Fruit fly (Drosophila melanogaster) whole organism, embryonic: ENCODE measurements around the gene pigs.

Experiments used
- CG10209 ChIP-seq: fragments of 200-800 bp; sonication (Bioruptor generic); optimal IDR thresholded peaks from 3 replicates; lab custom pipeline; 2017; ENCODE audit warnings: missing biosample characterization, mild to moderate bottlenecking, missing genetic modification characterization, missing genetic modification reagents
- CG11696 ChIP-seq: fragments of 200-800 bp; sonication (Bioruptor generic); IDR thresholded peaks from 2 replicates; pipeline ENCODE4 v1.3.6; 2022; ENCODE audit warnings: missing biosample characterization, missing genetic modification characterization
- CG11723 ChIP-seq: fragments of 200-800 bp; sonication (Bioruptor generic); optimal IDR thresholded peaks from 2 replicates; lab custom pipeline; 2017; ENCODE audit warnings: missing biosample characterization, mild to moderate bottlenecking, missing genetic modification characterization
- CG12071 ChIP-seq: fragments of 200-800 bp; sonication (Bioruptor generic); optimal IDR thresholded peaks from 3 replicates; lab custom pipeline; 2018; ENCODE audit warnings: missing biosample characterization, mild to moderate bottlenecking, missing genetic modification characterization
- CG12942 ChIP-seq: fragments of 200-800 bp; sonication (Bioruptor generic); optimal IDR thresholded peaks from 3 replicates; lab custom pipeline; 2016; ENCODE audit warnings: missing biosample characterization, missing genetic modification characterization
- CG15073 ChIP-seq: fragments of 200-800 bp; sonication (Bioruptor generic); optimal IDR thresholded peaks from 2 replicates; lab custom pipeline; 2016; ENCODE audit warnings: missing biosample characterization, missing genetic modification characterization
- CG17612 ChIP-seq: fragments of 200-800 bp; sonication (Bioruptor generic); IDR thresholded peaks from 2 replicates; pipeline ENCODE4 v1.3.6; 2022; ENCODE audit warnings: missing biosample characterization, missing genetic modification characterization
- CG17912 ChIP-seq: fragments of 200-800 bp; sonication (Bioruptor generic); optimal IDR thresholded peaks from 2 replicates; lab custom pipeline; 2018; ENCODE audit warnings: missing biosample characterization, mild to moderate bottlenecking, missing genetic modification characterization
- CG18476 ChIP-seq: fragments of 200-800 bp; sonication (Bioruptor generic); optimal IDR thresholded peaks from 2 replicates; lab custom pipeline; 2016; ENCODE audit warnings: missing biosample characterization, mild to moderate bottlenecking, missing genetic modification characterization
- CG31441 ChIP-seq: fragments of 200-800 bp; sonication (Bioruptor generic); IDR thresholded peaks from 2 replicates; pipeline ENCODE4 v1.3.6; 2022; ENCODE audit warnings: missing biosample characterization, missing genetic modification characterization
- CG5245 ChIP-seq: fragments of 200-800 bp; sonication (Bioruptor generic); optimal IDR thresholded peaks from 3 replicates; lab custom pipeline; 2016; ENCODE audit warnings: missing biosample characterization, missing genetic modification characterization
- CG6175 ChIP-seq: fragments of 200-800 bp; sonication (Bioruptor generic); IDR thresholded peaks from 3 replicates; pipeline ENCODE4 v1.3.6; 2022; ENCODE audit warnings: missing biosample characterization, missing genetic modification characterization
- CG6791 ChIP-seq: fragments of 200-800 bp; sonication (Bioruptor generic); IDR thresholded peaks from 3 replicates; pipeline ENCODE4 v1.3.6; 2022; ENCODE audit warnings: missing biosample characterization, missing genetic modification characterization; ENCODE audit not compliant: partially characterized antibody
- CG6854 ChIP-seq: fragments of 200-800 bp; sonication (Bioruptor generic); optimal IDR thresholded peaks from 3 replicates; lab custom pipeline; 2017; ENCODE audit warnings: missing biosample characterization, mild to moderate bottlenecking, missing genetic modification characterization
- CG7839 ChIP-seq: fragments of 200-800 bp; sonication (Bioruptor generic); optimal IDR thresholded peaks from 3 replicates; lab custom pipeline; 2018; ENCODE audit warnings: missing biosample characterization, mild to moderate bottlenecking, missing genetic modification characterization, moderate library complexity
- CG7928 ChIP-seq: fragments of 200-800 bp; sonication (Bioruptor generic); optimal IDR thresholded peaks from 2 replicates; lab custom pipeline; 2017; ENCODE audit warnings: missing biosample characterization, mild to moderate bottlenecking, missing genetic modification characterization
- CG7987 ChIP-seq: fragments of 200-800 bp; sonication (Bioruptor generic); optimal IDR thresholded peaks from 2 replicates; lab custom pipeline; 2018; ENCODE audit warnings: missing biosample characterization, mild to moderate bottlenecking, missing genetic modification characterization, moderate library complexity
- CG8478 ChIP-seq: fragments of >200 bp; optimal IDR thresholded peaks from 2 replicates; lab custom pipeline; 2018
- CG9609 ChIP-seq: fragments of 200-800 bp; sonication (Bioruptor generic); optimal IDR thresholded peaks from 3 replicates; lab custom pipeline; 2016; ENCODE audit warnings: missing biosample characterization, missing genetic modification characterization
- Dll ChIP-seq: fragments of 200-800 bp; sonication (Bioruptor generic); IDR thresholded peaks from 4 replicates; pipeline ENCODE4 v1.3.6; 2022; ENCODE audit warnings: missing biosample characterization, missing genetic modification characterization; ENCODE audit not compliant: partially characterized antibody
- Doc3 ChIP-seq: fragments of 200-800 bp; sonication (Bioruptor generic); IDR thresholded peaks from 3 replicates; pipeline ENCODE4 v1.3.6; 2022; ENCODE audit warnings: missing biosample characterization, missing genetic modification characterization; ENCODE audit not compliant: partially characterized antibody
- E2f1 ChIP-seq: fragments of 200-800 bp; sonication (Bioruptor generic); IDR thresholded peaks from 2 replicates; pipeline ENCODE4 v1.3.6; 2022; ENCODE audit warnings: missing biosample characterization, missing genetic modification characterization
- HLH3B ChIP-seq: fragments of 200-800 bp; sonication (Bioruptor generic); IDR thresholded peaks from 2 replicates; pipeline ENCODE4 v1.3.6; 2022; ENCODE audit warnings: missing biosample characterization, missing genetic modification characterization
- Jarid2 ChIP-seq: fragments of 200-800 bp; sonication (Bioruptor generic); optimal IDR thresholded peaks from 3 replicates; lab custom pipeline; 2017; ENCODE audit warnings: mild to moderate bottlenecking, missing biosample characterization, missing genetic modification reagents, missing genetic modification characterization
- Med ChIP-seq: fragments of 200-800 bp; sonication (Bioruptor generic); peaks from one replicate; lab custom pipeline; 2016; ENCODE audit warnings: missing biosample characterization, missing genetic modification characterization, mild to moderate bottlenecking, inconsistent platforms, moderate library complexity
- Poxn ChIP-seq: fragments of 200-800 bp; sonication (Bioruptor generic); IDR thresholded peaks from 2 replicates; pipeline ENCODE4 v1.3.6; 2022; ENCODE audit warnings: missing biosample characterization, missing genetic modification characterization
- Ptx1 ChIP-seq: fragments of 200-800 bp; sonication (Bioruptor generic); IDR thresholded peaks from 2 replicates; pipeline ENCODE4 v1.3.6; 2022; ENCODE audit warnings: missing biosample characterization, missing genetic modification characterization
- Sox100B ChIP-seq: fragments of 200-800 bp; sonication (Bioruptor generic); optimal IDR thresholded peaks from 3 replicates; lab custom pipeline; 2018; ENCODE audit warnings: missing biosample characterization, mild to moderate bottlenecking, missing genetic modification characterization
- Taf1 ChIP-seq: fragments of 200-800 bp; sonication (Bioruptor generic); IDR thresholded peaks from 2 replicates; pipeline ENCODE4 v1.3.6; 2022; ENCODE audit warnings: missing biosample characterization, missing genetic modification characterization
- Tbp ChIP-seq: fragments of >200 bp; optimal IDR thresholded peaks from 2 replicates; lab custom pipeline; 2018; ENCODE audit warnings: missing biosample characterization, missing genetic modification characterization
- Vsx1 ChIP-seq: fragments of 200-800 bp; sonication (Bioruptor generic); optimal IDR thresholded peaks from 2 replicates; lab custom pipeline; 2017; ENCODE audit warnings: missing biosample characterization, mild to moderate bottlenecking, missing genetic modification characterization, missing genetic modification reagents
- Xbp1 ChIP-seq: fragments of 200-800 bp; sonication (Bioruptor generic); optimal IDR thresholded peaks from 3 replicates; lab custom pipeline; 2016; ENCODE audit warnings: missing biosample characterization, mild to moderate bottlenecking, missing genetic modification characterization
- ab ChIP-seq: fragments of 200-800 bp; sonication (Bioruptor generic); optimal IDR thresholded peaks from 2 replicates; lab custom pipeline; 2016; ENCODE audit warnings: missing biosample characterization, missing genetic modification characterization
- abd-A ChIP-seq: fragments of 200-800 bp; sonication (Bioruptor generic); optimal IDR thresholded peaks from 3 replicates; lab custom pipeline; 2019; ENCODE audit warnings: missing biosample characterization, mild to moderate bottlenecking, missing genetic modification characterization, moderate library complexity
- chif ChIP-seq, 2 experiments: fragments of 200-800 bp; sonication (Bioruptor generic); optimal IDR thresholded peaks; 3 replicates each; lab custom pipeline; 2016; ENCODE audit warnings: missing biosample characterization in 2 of 2, missing genetic modification characterization in 2 of 2
- ci ChIP-seq: fragments of 200-800 bp; sonication (Bioruptor generic); IDR thresholded peaks from 3 replicates; pipeline ENCODE4 v1.3.6; 2022; ENCODE audit warnings: missing biosample characterization, missing genetic modification characterization
- fru ChIP-seq: fragments of >200 bp; optimal IDR thresholded peaks from 2 replicates; lab custom pipeline; 2017
- gcm2 ChIP-seq: fragments of 200-800 bp; sonication (Bioruptor generic); optimal IDR thresholded peaks from 2 replicates; lab custom pipeline; 2016; ENCODE audit warnings: missing biosample characterization, missing genetic modification characterization
- ind ChIP-seq: fragments of 200-800 bp; sonication (Bioruptor generic); optimal IDR thresholded peaks from 3 replicates; lab custom pipeline; 2016; ENCODE audit warnings: missing biosample characterization, missing genetic modification characterization
- kay ChIP-seq: fragments of 200-800 bp; sonication (Bioruptor generic); optimal IDR thresholded peaks from 2 replicates; lab custom pipeline; 2016; ENCODE audit warnings: missing biosample characterization, missing genetic modification characterization
- lab ChIP-seq: fragments of 200-800 bp; sonication (Bioruptor generic); optimal IDR thresholded peaks from 3 replicates; lab custom pipeline; 2017; ENCODE audit warnings: missing biosample characterization, missing genetic modification characterization, mild to moderate bottlenecking, moderate library complexity, missing genetic modification reagents
- otp ChIP-seq: fragments of 200-800 bp; sonication (Bioruptor generic); IDR thresholded peaks from 3 replicates; pipeline ENCODE4, ENCODE4 v1.3.6; 2022; ENCODE audit warnings: missing biosample characterization, missing genetic modification characterization
- pfk ChIP-seq: fragments of 200-800 bp; sonication (Bioruptor generic); optimal IDR thresholded peaks from 2 replicates; lab custom pipeline; 2018; ENCODE audit warnings: missing biosample characterization, mild to moderate bottlenecking, missing genetic modification characterization, moderate library complexity
- pzg ChIP-seq: fragments of 200-800 bp; sonication (Bioruptor generic); optimal IDR thresholded peaks from 3 replicates; lab custom pipeline; 2018; ENCODE audit warnings: missing biosample characterization, mild to moderate bottlenecking, missing genetic modification characterization, moderate library complexity
- run ChIP-seq: fragments of 200-800 bp; sonication (Bioruptor generic); optimal IDR thresholded peaks from 3 replicates; lab custom pipeline; 2018; ENCODE audit warnings: missing biosample characterization, mild to moderate bottlenecking, missing genetic modification characterization
- sc ChIP-seq, 3 experiments: fragments of >200 bp in 2 of 3; fragments of 200-800 bp in 1 of 3; sonication (Bioruptor generic) in 1 of 3; optimal IDR thresholded peaks; 2 replicates in 2 of 3; 3 replicates in 1 of 3; lab custom pipeline; 2017; ENCODE audit warnings: mild to moderate bottlenecking in 1 of 3, missing biosample characterization in 1 of 3, missing genetic modification characterization in 1 of 3, missing genetic modification reagents in 1 of 3
- shn ChIP-seq: fragments of 200-800 bp; sonication (Bioruptor generic); optimal IDR thresholded peaks from 3 replicates; lab custom pipeline; 2016; ENCODE audit warnings: missing biosample characterization, missing genetic modification characterization
- so ChIP-seq: fragments of 200-800 bp; sonication (Bioruptor generic); IDR thresholded peaks from 3 replicates; pipeline ENCODE4 v1.3.6; 2022; ENCODE audit warnings: missing biosample characterization, missing genetic modification characterization
- ttk ChIP-seq: fragments of 200-800 bp; sonication (Bioruptor generic); IDR thresholded peaks from 2 replicates; pipeline ENCODE4 v2.1.2; 2022; ENCODE audit warnings: missing biosample characterization, missing genetic modification characterization
- unc-4 ChIP-seq: fragments of 200-800 bp; sonication (Bioruptor generic); IDR thresholded peaks from 2 replicates; pipeline ENCODE4 v1.3.6; 2022; ENCODE audit warnings: missing biosample characterization, missing genetic modification characterization; ENCODE audit not compliant: partially characterized antibody
- wek ChIP-seq: fragments of 200-800 bp; sonication (Bioruptor generic); optimal IDR thresholded peaks from 3 replicates; lab custom pipeline; 2018; ENCODE audit warnings: missing biosample characterization, mild to moderate bottlenecking, missing genetic modification characterization, moderate library complexity

Gene pigs

dm6 chrX:6621566-6622006, 21.7 kb downstream of the pigs start (continued):
- TF ChIP-seq HLH3B (GFP tag; lab: Robert Waterston, UW): 0 out of 2 replicates have a peak, but pooled peaks have one; percentile 24
- no peak for TF ChIP-seq sc (optimal IDR thresholded peaks at IDR 0.05; lab: Kevin White, UChicago)
- TF ChIP-seq sc (GFP tag; optimal IDR thresholded peaks at IDR 0.05; lab: Kevin White, UChicago): no peak
- peak; percentile 23 for TF ChIP-seq CG18476 (GFP tag; lab: Kevin White, UChicago)
- no peak for TF ChIP-seq CG9609 (GFP tag; lab: Kevin White, UChicago)
- TF ChIP-seq CG17612 (GFP tag; lab: Robert Waterston, UW): 0 out of 2 replicates have a peak, but pooled peaks have one; percentile 30
- no peak for TF ChIP-seq CG12942 (GFP tag; lab: Kevin White, UChicago)
- no peak for TF ChIP-seq run
- peak; percentile 46 for TF ChIP-seq CG10209 (GFP tag; lab: Kevin White, UChicago)
- no peak for TF ChIP-seq CG7928 (GFP tag; lab: Kevin White, UChicago)
- TF ChIP-seq Med (GFP tag; lab: Kevin White, UChicago): peak; percentile 86
- TF ChIP-seq wek (GFP tag; lab: Kevin White, UChicago): no peak
- no peak for TF ChIP-seq CG12071 (GFP tag; lab: Kevin White, UChicago)
- TF ChIP-seq CG7839: peak; percentile 64
- 0 out of 2 replicates have a peak, but pooled peaks have one; percentile 27 for TF ChIP-seq Taf1 (GFP tag; lab: Robert Waterston, UW)
- TF ChIP-seq CG7987 (GFP tag; lab: Kevin White, UChicago): no peak
- no peak for TF ChIP-seq so (GFP tag; lab: Robert Waterston, UW)
- no peak for TF ChIP-seq pzg
- no peak for TF ChIP-seq CG15073 (GFP tag; lab: Kevin White, UChicago)
- peak; percentile 45 for TF ChIP-seq CG5245 (GFP tag; lab: Kevin White, UChicago)
- TF ChIP-seq Dll (GFP tag; lab: Robert Waterston, UW): no peak
- peak; percentile 36 for TF ChIP-seq Sox100B (GFP tag; lab: Kevin White, UChicago)
- TF ChIP-seq CG17912 (GFP tag; lab: Kevin White, UChicago): no peak
- no peak for TF ChIP-seq E2f1 (GFP tag; lab: Robert Waterston, UW)
- TF ChIP-seq CG6175 (GFP tag; lab: Robert Waterston, UW): no peak
- no peak for TF ChIP-seq Jarid2
- TF ChIP-seq otp (GFP tag; lab: Robert Waterston, UW): peak; percentile 65; the same call in 1 of the 3 replicates
- TF ChIP-seq CG8478 (lab: Kevin White, UChicago): no peak
- TF ChIP-seq chif (GFP tag; optimal IDR thresholded peaks at IDR 0.05; lab: Kevin White, UChicago): peak in 1 of 2 experiments; percentile 43
- no peak for TF ChIP-seq kay
- TF ChIP-seq CG6791 (GFP tag; lab: Robert Waterston, UW): no peak
- no peak for TF ChIP-seq CG11723
- peak; percentile 53; the same call in 1 of the 3 replicates for TF ChIP-seq ci (GFP tag; lab: Robert Waterston, UW)
- no peak for TF ChIP-seq shn (GFP tag; lab: Kevin White, UChicago)
- no peak for TF ChIP-seq Poxn (GFP tag; lab: Robert Waterston, UW)
- TF ChIP-seq abd-A (tag; lab: Kevin White, UChicago): no peak
- TF ChIP-seq ab (GFP tag; lab: Kevin White, UChicago): no peak
- TF ChIP-seq fru (lab: Kevin White, UChicago): no peak
- no peak for TF ChIP-seq Tbp (GFP tag; lab: Kevin White, UChicago)
- TF ChIP-seq Vsx1 (GFP tag; lab: Kevin White, UChicago): peak; percentile 2
- TF ChIP-seq lab (GFP tag; lab: Kevin White, UChicago): peak; percentile 44
- TF ChIP-seq ind (GFP tag; lab: Kevin White, UChicago): peak; percentile 34
- TF ChIP-seq CG11696 (GFP tag; lab: Robert Waterston, UW): no peak
- no peak for TF ChIP-seq pfk (GFP tag; lab: Kevin White, UChicago)
- no peak for TF ChIP-seq Doc3 (GFP tag; lab: Robert Waterston, UW)
- TF ChIP-seq Ptx1 (GFP tag; lab: Robert Waterston, UW): peak; percentile 47
- peak; percentile 22 for TF ChIP-seq Xbp1 (GFP tag; lab: Kevin White, UChicago)
- TF ChIP-seq CG31441: peak; percentile 46
- TF ChIP-seq unc-4 (GFP tag; lab: Robert Waterston, UW): no peak
- peak; percentile 7 for TF ChIP-seq gcm2
- TF ChIP-seq ttk (GFP tag; lab: Robert Waterston, UW): no peak
- TF ChIP-seq CG6854 (GFP tag; lab: Kevin White, UChicago): no peak
